Comparison of ENCODE assay signal across 2 worm cellular contexts in genomic region chrIII:5172470-5172869, ce11.
TF ChIP-seq lines count a peak whose summit lies in the region.

K10D2.5 (plus strand) TSS chrIII:5172720.

TF ChIP-seq in whole organism, L1 larva, 84 proteins besides CTCF, POLR2A, EP300 and RAD21 (continued from another document):
- TF ChIP-seq fkh-10 (GFP tag; optimal IDR thresholded peaks at IDR 0.05; lab: Kevin White, UChicago) (peak; percentile 65), elt-2 (tag; optimal IDR thresholded peaks at IDR 0.05; lab: Kevin White, UChicago) (peak; percentile 51), F16B12.6 (tag; optimal IDR thresholded peaks at IDR 0.05; lab: Kevin White, UChicago) (peak; percentile 73), nhr-84 (tag; optimal IDR thresholded peaks at IDR 0.05; lab: Kevin White, UChicago) (no peak), snu-23 (GFP tag; optimal IDR thresholded peaks at IDR 0.05; lab: Kevin White, UChicago) (peak; percentile 96), lin-13 (GFP tag; optimal IDR thresholded peaks at IDR 0.05; lab: Kevin White, UChicago) (peak; percentile 95), dpl-1 (GFP tag; optimal IDR thresholded peaks at IDR 0.05; lab: Kevin White, UChicago) (peak; percentile 85 to 88 (median 88)), mdl-1 (tag; optimal IDR thresholded peaks at IDR 0.05; lab: Kevin White, UChicago) (peak in 1 of 2 experiments; percentile 78), nhr-90 (tag; optimal IDR thresholded peaks at IDR 0.05; lab: Kevin White, UChicago; ENCODE audit: poor library complexity) (peak; percentile 96), lin-14 (GFP tag; optimal IDR thresholded peaks at IDR 0.05; lab: Kevin White, UChicago) (peak; percentile 94), mef-2 (tag; optimal IDR thresholded peaks at IDR 0.05; lab: Kevin White, UChicago) (peak; percentile 81), ama-1 (optimal IDR thresholded peaks at IDR 0.05; lab: Kevin White, UChicago) (no peak), hlh-17 (GFP tag; optimal IDR thresholded peaks at IDR 0.05; lab: Kevin White, UChicago; ENCODE audit: borderline replicate concordance) (peak; percentile 56), tlp-1 (tag; optimal IDR thresholded peaks at IDR 0.05; lab: Kevin White, UChicago) (no peak), ztf-4 (tag; optimal IDR thresholded peaks at IDR 0.05; lab: Kevin White, UChicago) (peak; percentile 47), xbp-1 (tag; optimal IDR thresholded peaks at IDR 0.05; lab: Kevin White, UChicago) (peak; percentile 95), rnt-1 (tag; optimal IDR thresholded peaks at IDR 0.05; lab: Kevin White, UChicago) (peak; percentile 100), ceh-90 (tag; optimal IDR thresholded peaks at IDR 0.05; lab: Kevin White, UChicago) (peak; percentile 94), pax-3 (tag; optimal IDR thresholded peaks at IDR 0.05; lab: Kevin White, UChicago) (peak; percentile 96), pag-3 (tag; optimal IDR thresholded peaks at IDR 0.05; lab: Kevin White, UChicago; ENCODE audit: borderline replicate concordance, insufficient read depth) (peak; percentile 18), hlh-4 (tag; optimal IDR thresholded peaks at IDR 0.05; lab: Kevin White, UChicago) (no peak), tbx-2 (tag; optimal IDR thresholded peaks at IDR 0.05; lab: Kevin White, UChicago) (peak; percentile 96), ceh-82 (tag; optimal IDR thresholded peaks at IDR 0.05; lab: Kevin White, UChicago) (peak; percentile 91 to 97 (median 95))

TF ChIP-seq in whole organism, young adult, 124 proteins besides CTCF, POLR2A, EP300 and RAD21 (continued from another document):
- TF ChIP-seq nfya-1 (tag; optimal IDR thresholded peaks at IDR 0.05; lab: Kevin White, UChicago; ENCODE audit: borderline replicate concordance, insufficient read depth), result no peak
- no peak for TF ChIP-seq gei-17 (GFP tag; optimal IDR thresholded peaks at IDR 0.05; lab: Kevin White, UChicago)
- peak; percentile 87 for TF ChIP-seq Y79H2A.3 (GFP tag; conservative IDR thresholded peaks at IDR 0.05; lab: Robert Waterston, UW)
- no peak for TF ChIP-seq unc-62 (GFP tag; optimal IDR thresholded peaks at IDR 0.05; lab: Kevin White, UChicago)
- TF ChIP-seq let-526 (GFP tag; IDR thresholded peaks at IDR 0.05; lab: Robert Waterston, UW), result peak; percentile 96
- no peak for TF ChIP-seq tbx-9 (tag; optimal IDR thresholded peaks at IDR 0.05; lab: Kevin White, UChicago; ENCODE audit: borderline replicate concordance)
- peak; percentile 84 for TF ChIP-seq somi-1 (GFP tag; optimal IDR thresholded peaks at IDR 0.05; lab: Kevin White, UChicago)
- TF ChIP-seq madf-3 (GFP tag; IDR thresholded peaks at IDR 0.05; lab: Robert Waterston, UW), result peak; percentile 92
- TF ChIP-seq nfya-2 (GFP tag; IDR thresholded peaks at IDR 0.05; lab: Robert Waterston, UW), result no peak
- no peak for TF ChIP-seq lsy-27 (tag; optimal IDR thresholded peaks at IDR 0.05; lab: Kevin White, UChicago; ENCODE audit: borderline replicate concordance, insufficient read depth)
- TF ChIP-seq bed-1 (GFP tag; IDR thresholded peaks at IDR 0.05; lab: Robert Waterston, UW), result 0 out of 2 replicates have a peak, but pooled peaks have one; percentile 21
- peak; percentile 82 for TF ChIP-seq hmg-20 (GFP tag; IDR thresholded peaks at IDR 0.05; lab: Robert Waterston, UW)
- TF ChIP-seq nhr-179 (tag; optimal IDR thresholded peaks at IDR 0.05; lab: Kevin White, UChicago), result no peak
- TF ChIP-seq B0261.1 (tag; optimal IDR thresholded peaks at IDR 0.05; lab: Kevin White, UChicago), result peak; percentile 11
- TF ChIP-seq F39B2.1 (GFP tag; IDR thresholded peaks at IDR 0.05; lab: Robert Waterston, UW), result peak; percentile 77; the same call in 1 of the 2 replicates
